Worm (Caenorhabditis elegans) whole organism, young adult: Measurements from ENCODE around the gene cif-1.
A peak's percentile ranks its signal among the peaks of the same experiment; 100 is the strongest.

ENCODE experiments used
- B0035.1 ChIP-seq: sonication (generic microtip); optimal IDR thresholded peaks from 2 replicates; lab custom pipeline; 2016; ENCODE audit warnings: missing genetic modification characterization, mild to moderate bottlenecking, missing compliant biosample characterization, missing genotype, missing genetic modification reagents
- C06A6.2 ChIP-seq: fragments of 200-800 bp; sonication (Bioruptor generic); conservative IDR thresholded peaks from 2 replicates; pipeline ENCODE4 v1.3.6; 2022; ENCODE audit warnings: missing genetic modification characterization, missing compliant biosample characterization
- C17E4.6 ChIP-seq: fragments of 200-800 bp; sonication (Bioruptor generic); IDR thresholded peaks from 2 replicates; pipeline ENCODE4 v1.3.6; 2022; ENCODE audit warnings: missing genetic modification reagents, missing genetic modification characterization, missing compliant biosample characterization
- D2030.7 ChIP-seq: fragments of 200-800 bp; sonication (Bioruptor generic); IDR thresholded peaks from 2 replicates; pipeline ENCODE4 v1.3.6; 2022; ENCODE audit warnings: missing genetic modification reagents, missing genetic modification characterization, missing compliant biosample characterization
- F10E7.11 ChIP-seq: sonication (generic microtip); optimal IDR thresholded peaks from 2 replicates; lab custom pipeline; 2017; ENCODE audit warnings: mild to moderate bottlenecking, missing genetic modification characterization, moderate library complexity, missing compliant biosample characterization
- Y53F4B.3 ChIP-seq: fragments of 200-800 bp; sonication (Bioruptor generic); IDR thresholded peaks from 2 replicates; pipeline ENCODE4 v1.3.6; 2022; ENCODE audit warnings: missing genetic modification reagents, missing genetic modification characterization, missing compliant biosample characterization
- Y53G8AR.9 ChIP-seq: fragments of 200-800 bp; sonication (Bioruptor generic); conservative IDR thresholded peaks from 2 replicates; pipeline ENCODE4 v1.3.6; 2022; ENCODE audit warnings: missing genetic modification reagents, missing genetic modification characterization, missing compliant biosample characterization
- atf-7 ChIP-seq: sonication (generic microtip); optimal IDR thresholded peaks from 2 replicates; lab custom pipeline; 2017; ENCODE audit warnings: mild to moderate bottlenecking, missing genetic modification characterization, missing compliant biosample characterization
- athp-1 ChIP-seq: sonication (generic microtip); optimal IDR thresholded peaks from 2 replicates; lab custom pipeline; 2017; ENCODE audit warnings: mild to moderate bottlenecking, missing genetic modification characterization, missing compliant biosample characterization
- cebp-1 ChIP-seq, 2 experiments: fragments of 200-800 bp in 1 of 2; sonication (Bioruptor generic) in 1 of 2; sonication (generic microtip) in 1 of 2; IDR thresholded peaks in 1 of 2; optimal IDR thresholded peaks in 1 of 2; 2 replicates each; pipeline versions ENCODE4 v1.3.6 to Lab custom; 2017 to 2022; ENCODE audit warnings: missing compliant biosample characterization in 2 of 2, missing genetic modification characterization in 2 of 2, mild to moderate bottlenecking in 1 of 2, missing genetic modification reagents in 1 of 2, moderate library complexity in 1 of 2
- ceh-79 ChIP-seq: sonication (generic microtip); optimal IDR thresholded peaks from 2 replicates; lab custom pipeline; 2017; ENCODE audit warnings: mild to moderate bottlenecking, missing genetic modification characterization, missing compliant biosample characterization
- die-1 ChIP-seq: sonication (generic microtip); optimal IDR thresholded peaks from 2 replicates; lab custom pipeline; 2016; ENCODE audit warnings: missing genotype, mild to moderate bottlenecking, missing genetic modification characterization, missing compliant biosample characterization
- efl-1 ChIP-seq: fragments of 150-350 bp; optimal IDR thresholded peaks from 2 replicates; lab custom pipeline; 2014; ENCODE audit warnings: missing biosample characterization, missing genetic modification reagents, missing genetic modification characterization
- egrh-3 ChIP-seq: fragments of 200-800 bp; sonication (Bioruptor generic); IDR thresholded peaks from 2 replicates; pipeline ENCODE4 v1.3.6; 2022; ENCODE audit warnings: missing genetic modification reagents, missing genetic modification characterization, missing compliant biosample characterization
- ets-4 ChIP-seq: fragments of 200-800 bp; sonication (Bioruptor generic); optimal IDR thresholded peaks from 2 replicates; lab custom pipeline; 2018; ENCODE audit warnings: mild to moderate bottlenecking, missing genetic modification characterization, missing compliant biosample characterization
- gei-17 ChIP-seq: fragments of 200-800 bp; sonication (Bioruptor generic); optimal IDR thresholded peaks from 2 replicates; lab custom pipeline; 2018; ENCODE audit warnings: mild to moderate bottlenecking, missing genetic modification characterization, missing compliant biosample characterization
- hlh-12 ChIP-seq: sonication (generic microtip); optimal IDR thresholded peaks from 2 replicates; lab custom pipeline; 2016; ENCODE audit warnings: missing genetic modification characterization, missing compliant biosample characterization
- hmg-20 ChIP-seq: fragments of 200-800 bp; sonication (Bioruptor generic); IDR thresholded peaks from 2 replicates; pipeline ENCODE4 v1.3.6; 2022; ENCODE audit warnings: missing genetic modification reagents, missing genetic modification characterization, missing compliant biosample characterization
- hsf-1 ChIP-seq: fragments of 200-800 bp; sonication (Bioruptor generic); IDR thresholded peaks from 2 replicates; pipeline ENCODE4 v1.3.6; 2022; ENCODE audit warnings: missing genetic modification reagents, missing genetic modification characterization, missing compliant biosample characterization
- lag-1 ChIP-seq: fragments of 200-800 bp; sonication (Bioruptor generic); IDR thresholded peaks from 2 replicates; pipeline ENCODE4 v1.3.6; 2022; ENCODE audit warnings: missing genetic modification reagents, missing genetic modification characterization, missing compliant biosample characterization
- lsl-1 ChIP-seq: fragments of 200-800 bp; sonication (Bioruptor generic); optimal IDR thresholded peaks from 2 replicates; lab custom pipeline; 2018; ENCODE audit warnings: mild to moderate bottlenecking, missing genetic modification characterization, moderate library complexity, missing compliant biosample characterization
- madf-3 ChIP-seq: fragments of 200-800 bp; sonication (Bioruptor generic); IDR thresholded peaks from 2 replicates; pipeline ENCODE4 v1.3.6; 2022; ENCODE audit warnings: missing genetic modification reagents, missing genetic modification characterization, missing compliant biosample characterization
- mel-28 ChIP-seq: sonication (generic microtip); optimal IDR thresholded peaks from 2 replicates; lab custom pipeline; 2016; ENCODE audit warnings: borderline replicate concordance, mild to moderate bottlenecking, missing genetic modification characterization, missing compliant biosample characterization
- nhr-80 ChIP-seq: sonication (generic microtip); optimal IDR thresholded peaks from 2 replicates; lab custom pipeline; 2016; ENCODE audit warnings: missing genetic modification characterization, missing compliant biosample characterization
- rec-8 ChIP-seq, 2 experiments: sonication (generic microtip); optimal IDR thresholded peaks; 2 replicates each; lab custom pipeline; 2016; ENCODE audit warnings: mild to moderate bottlenecking in 2 of 2, missing genetic modification characterization in 2 of 2, missing genetic modification reagents in 2 of 2, missing genotype in 2 of 2, missing biosample characterization in 1 of 2, missing compliant biosample characterization in 1 of 2, moderate library complexity in 1 of 2
- repo-1 ChIP-seq: sonication (generic microtip); optimal IDR thresholded peaks from 2 replicates; lab custom pipeline; 2017; ENCODE audit warnings: mild to moderate bottlenecking, missing genetic modification characterization, missing compliant biosample characterization
- rpc-1 ChIP-seq, 2 experiments: fragments of 150-350 bp in 1 of 2; sonication (generic microtip) in 1 of 2; optimal IDR thresholded peaks; 2 replicates each; lab custom pipeline; 2014 to 2018; ENCODE audit warnings: missing biosample characterization in 1 of 2, missing genetic modification characterization in 1 of 2, missing genetic modification reagents in 1 of 2, missing genotype in 1 of 2
- sdz-38 ChIP-seq: sonication (generic microtip); optimal IDR thresholded peaks from 2 replicates; lab custom pipeline; 2016; ENCODE audit warnings: missing genotype, missing genetic modification characterization, missing compliant biosample characterization
- sea-2 ChIP-seq: fragments of 200-800 bp; sonication (Bioruptor generic); IDR thresholded peaks from 2 replicates; pipeline ENCODE4 v1.3.6; 2022; ENCODE audit warnings: missing genetic modification characterization, missing compliant biosample characterization
- snpc-1.3 ChIP-seq: sonication (generic microtip); optimal IDR thresholded peaks from 2 replicates; lab custom pipeline; 2017; ENCODE audit warnings: missing genetic modification characterization, mild to moderate bottlenecking, missing compliant biosample characterization, antibody characterized with exemption, moderate library complexity, missing genotype, missing genetic modification reagents; ENCODE audit not compliant: insufficient read depth
- sptf-2 ChIP-seq: fragments of 200-800 bp; sonication (Bioruptor generic); optimal IDR thresholded peaks from 2 replicates; lab custom pipeline; 2018; ENCODE audit warnings: mild to moderate bottlenecking, missing genetic modification characterization, missing compliant biosample characterization
- tbp1 ChIP-seq: fragments of 200-800 bp; sonication (Bioruptor generic); optimal IDR thresholded peaks from 2 replicates; lab custom pipeline; 2018; ENCODE audit warnings: mild to moderate bottlenecking, missing genetic modification characterization, missing compliant biosample characterization
- tlf-1 ChIP-seq: fragments of 200-800 bp; sonication (Bioruptor generic); optimal IDR thresholded peaks from 2 replicates; lab custom pipeline; 2018; ENCODE audit warnings: mild to moderate bottlenecking, missing genetic modification characterization, missing compliant biosample characterization
- unc-62 ChIP-seq: fragments of 150-350 bp; optimal IDR thresholded peaks from 2 replicates; lab custom pipeline; 2014; ENCODE audit warnings: missing biosample characterization, missing genetic modification reagents, missing genetic modification characterization
- zfh-2 ChIP-seq: fragments of 200-800 bp; sonication (Bioruptor generic); conservative IDR thresholded peaks from 2 replicates; pipeline ENCODE4 v1.3.6; 2022; ENCODE audit warnings: missing genetic modification reagents, missing genetic modification characterization, missing compliant biosample characterization
- ztf-28 ChIP-seq: fragments of 200-800 bp; sonication (Bioruptor generic); IDR thresholded peaks from 2 replicates; pipeline ENCODE4 v1.3.6; 2022; ENCODE audit warnings: missing genetic modification reagents, missing genetic modification characterization, missing compliant biosample characterization

Gene cif-1

ce11 chrIV:4683149-4683548, 27.4 kb downstream of the cif-1 start:
- TF ChIP-seq hlh-12 (tag; lab: Kevin White, UChicago), result no peak
- no peak for TF ChIP-seq athp-1 (tag; lab: Kevin White, UChicago)
- no peak for TF ChIP-seq gei-17 (GFP tag; lab: Kevin White, UChicago)
- TF ChIP-seq ztf-28 (GFP tag; lab: Robert Waterston, UW), result no peak
- TF ChIP-seq atf-7 (tag; lab: Kevin White, UChicago), result no peak
- no peak for TF ChIP-seq nhr-80 (tag; lab: Kevin White, UChicago)
- TF ChIP-seq lag-1 (GFP tag; lab: Robert Waterston, UW), result no peak
- TF ChIP-seq hmg-20, result no peak
- TF ChIP-seq madf-3, result no peak
- no peak for TF ChIP-seq die-1 (tag; lab: Kevin White, UChicago)
- no peak for TF ChIP-seq cebp-1 (GFP tag; IDR thresholded peaks at IDR 0.05; lab: Robert Waterston, UW)
- TF ChIP-seq cebp-1 (tag; optimal IDR thresholded peaks at IDR 0.05; lab: Kevin White, UChicago), result no peak

ce11 chrIV:4678718-4679117, 31.8 kb downstream of the cif-1 start, which contains the start of gene kin-36:
kin-36 (plus strand) TSS chrIV:4679018.
- TF ChIP-seq sea-2 (GFP tag; lab: Robert Waterston, UW), result no peak
- TF ChIP-seq athp-1 (tag; lab: Kevin White, UChicago), result no peak
- no peak for TF ChIP-seq repo-1
- TF ChIP-seq mel-28 (tag; lab: Kevin White, UChicago), result no peak
- TF ChIP-seq C17E4.6, result no peak
- TF ChIP-seq Y53G8AR.9 (GFP tag; lab: Robert Waterston, UW), result no peak
- no peak for TF ChIP-seq ceh-79
- no peak for TF ChIP-seq Y53F4B.3 (GFP tag; lab: Robert Waterston, UW)
- TF ChIP-seq C06A6.2 (GFP tag; lab: Robert Waterston, UW), result no peak
- TF ChIP-seq tbp1 (GFP tag; lab: Kevin White, UChicago), result no peak
- no peak for TF ChIP-seq D2030.7 (GFP tag; lab: Robert Waterston, UW)
- no peak for TF ChIP-seq B0035.1 (tag; lab: Kevin White, UChicago)
- TF ChIP-seq snpc-1.3, result no peak
- no peak for TF ChIP-seq hsf-1 (GFP tag; lab: Robert Waterston, UW)
- no peak for TF ChIP-seq sptf-2 (GFP tag; lab: Kevin White, UChicago)

DNA sequence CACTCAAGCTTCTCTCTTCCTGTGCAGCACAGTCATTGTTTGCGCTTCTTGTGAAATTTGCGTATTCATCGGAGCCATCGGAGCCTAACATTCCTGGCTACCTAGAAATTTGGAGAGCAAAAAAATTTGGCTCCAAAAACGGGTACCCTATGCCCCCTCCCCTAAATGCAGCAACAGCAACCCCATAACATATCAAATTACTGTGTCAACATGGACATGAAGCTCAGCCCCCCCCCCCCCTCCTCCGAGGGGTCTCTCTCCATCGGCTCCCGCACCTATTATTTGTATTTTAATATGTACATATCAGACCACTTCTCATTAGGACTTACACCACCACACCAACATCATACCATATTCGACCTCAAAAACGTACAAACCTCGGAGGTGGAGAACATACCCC, 36.2 kb downstream of the cif-1 start:
- peak; percentile 55; the same call in 1 of the 2 replicates for TF ChIP-seq zfh-2 (GFP tag; lab: Robert Waterston, UW)
- TF ChIP-seq rec-8 (tag; optimal IDR thresholded peaks at IDR 0.05; lab: Kevin White, UChicago), result no peak
- no peak for TF ChIP-seq hmg-20

ce11 chrIV:4673332-4673731, 37.2 kb downstream of the cif-1 start:
- no peak for TF ChIP-seq unc-62
- TF ChIP-seq lsl-1 (GFP tag; lab: Kevin White, UChicago), result no peak
- TF ChIP-seq Y53F4B.3 (GFP tag; lab: Robert Waterston, UW), result no peak
- TF ChIP-seq tlf-1 (GFP tag; lab: Kevin White, UChicago), result no peak
- no peak for TF ChIP-seq F10E7.11
- TF ChIP-seq rpc-1 (optimal IDR thresholded peaks at IDR 0.05; lab: Kevin White, UChicago), result no peak
- no peak for TF ChIP-seq rpc-1 (tag; optimal IDR thresholded peaks at IDR 0.05; lab: Kevin White, UChicago)
- TF ChIP-seq efl-1, result no peak
- no peak for TF ChIP-seq egrh-3
- no peak for TF ChIP-seq B0035.1 (tag; lab: Kevin White, UChicago)
- TF ChIP-seq atf-7 (tag; lab: Kevin White, UChicago), result no peak
- TF ChIP-seq ets-4 (GFP tag; lab: Kevin White, UChicago), result no peak
- no peak for TF ChIP-seq lag-1 (GFP tag; lab: Robert Waterston, UW)
- TF ChIP-seq sdz-38 (tag; lab: Kevin White, UChicago), result no peak
- TF ChIP-seq sea-2 (GFP tag; lab: Robert Waterston, UW), result no peak
